Fruit fly (Drosophila melanogaster) whole organism, pupa: ENCODE results near the gene ATPsynbeta.
A peak's percentile ranks its signal among the peaks of the same experiment; 100 is the strongest.

ENCODE experiments used
- CG10348 ChIP-seq: fragments of 200-800 bp; sonication (Bioruptor generic); IDR thresholded peaks from 2 replicates; pipeline ENCODE4 v1.3.6; 2022; ENCODE audit warnings: missing biosample characterization, missing genetic modification characterization
- CG12605 ChIP-seq: fragments of 200-800 bp; sonication (Bioruptor generic); IDR thresholded peaks from 2 replicates; pipeline ENCODE4 v1.3.6; 2022; ENCODE audit warnings: missing biosample characterization, missing genetic modification characterization
- CG13204 ChIP-seq: fragments of 200-800 bp; sonication (Bioruptor generic); optimal IDR thresholded peaks from 2 replicates; lab custom pipeline; 2018; ENCODE audit warnings: missing biosample characterization, mild to moderate bottlenecking, missing genetic modification characterization, moderate library complexity
- CG14655 ChIP-seq: fragments of 200-800 bp; sonication (Bioruptor generic); optimal IDR thresholded peaks from 3 replicates; lab custom pipeline; 2017; ENCODE audit warnings: mild to moderate bottlenecking, missing biosample characterization, missing genetic modification reagents, missing genetic modification characterization
- CG15710 ChIP-seq: fragments of 200-800 bp; sonication (Bioruptor generic); optimal IDR thresholded peaks from 2 replicates; lab custom pipeline; 2018; ENCODE audit warnings: missing biosample characterization, mild to moderate bottlenecking, missing genetic modification characterization, moderate library complexity
- CG17806 ChIP-seq: fragments of 200-800 bp; sonication (Bioruptor generic); optimal IDR thresholded peaks from 2 replicates; lab custom pipeline; 2018; ENCODE audit warnings: missing biosample characterization, mild to moderate bottlenecking, missing genetic modification characterization, moderate library complexity
- CG32121 ChIP-seq: fragments of 200-800 bp; sonication (Bioruptor generic); IDR thresholded peaks from 2 replicates; pipeline ENCODE4 v1.3.6; 2022; ENCODE audit warnings: missing biosample characterization, missing genetic modification characterization
- CG34367 ChIP-seq: fragments of 200-800 bp; sonication (Bioruptor generic); optimal IDR thresholded peaks from 2 replicates; lab custom pipeline; 2018; ENCODE audit warnings: missing biosample characterization, mild to moderate bottlenecking, missing genetic modification characterization
- CG4496 ChIP-seq: fragments of 200-800 bp; sonication (Bioruptor generic); IDR thresholded peaks from 3 replicates; pipeline ENCODE4 v1.3.6; 2022; ENCODE audit warnings: missing biosample characterization, missing genetic modification characterization
- CG8159 ChIP-seq: fragments of 200-800 bp; sonication (Bioruptor generic); optimal IDR thresholded peaks from 3 replicates; lab custom pipeline; 2018; ENCODE audit warnings: missing biosample characterization, mild to moderate bottlenecking, missing genetic modification characterization, moderate library complexity
- CG8301 ChIP-seq: fragments of 200-800 bp; sonication (Bioruptor generic); optimal IDR thresholded peaks from 2 replicates; lab custom pipeline; 2018; ENCODE audit warnings: missing biosample characterization, mild to moderate bottlenecking, missing genetic modification characterization
- CG9948 ChIP-seq: fragments of 200-800 bp; sonication (Bioruptor generic); optimal IDR thresholded peaks from 2 replicates; lab custom pipeline; 2018; ENCODE audit warnings: missing biosample characterization, mild to moderate bottlenecking, missing genetic modification characterization, moderate library complexity
- D1 ChIP-seq: fragments of 200-800 bp; sonication (Bioruptor generic); optimal IDR thresholded peaks from 2 replicates; lab custom pipeline; 2018; ENCODE audit warnings: missing biosample characterization, mild to moderate bottlenecking, missing genetic modification characterization, moderate library complexity
- EcR ChIP-seq: fragments of 200-800 bp; sonication (Bioruptor generic); optimal IDR thresholded peaks from 3 replicates; lab custom pipeline; 2019; ENCODE audit warnings: missing biosample characterization, missing genetic modification characterization, mild to moderate bottlenecking, moderate library complexity, missing genetic modification reagents
- Ets98B ChIP-seq: fragments of 200-800 bp; sonication (Bioruptor generic); IDR thresholded peaks from 2 replicates; pipeline ENCODE4 v1.3.6; 2022; ENCODE audit warnings: missing biosample characterization, missing genetic modification characterization
- Pif1A ChIP-seq: fragments of 200-800 bp; sonication (Bioruptor generic); optimal IDR thresholded peaks from 3 replicates; lab custom pipeline; 2016; ENCODE audit warnings: missing biosample characterization, missing genetic modification characterization
- Pif1B ChIP-seq: fragments of 200-800 bp; sonication (Bioruptor generic); optimal IDR thresholded peaks from 3 replicates; lab custom pipeline; 2016; ENCODE audit warnings: missing biosample characterization, missing genetic modification characterization
- Snoo ChIP-seq: fragments of 200-800 bp; sonication (Bioruptor generic); optimal IDR thresholded peaks from 3 replicates; lab custom pipeline; 2017; ENCODE audit warnings: missing biosample characterization, mild to moderate bottlenecking, missing genetic modification characterization, inconsistent platforms
- fd96Ca ChIP-seq: fragments of 200-800 bp; sonication (Bioruptor generic); IDR thresholded peaks from 3 replicates; pipeline ENCODE4 v1.3.6; 2022; ENCODE audit warnings: missing biosample characterization, missing genetic modification characterization
- gl ChIP-seq: fragments of 200-800 bp; sonication (Bioruptor generic); optimal IDR thresholded peaks from 2 replicates; lab custom pipeline; 2018; ENCODE audit warnings: missing biosample characterization, mild to moderate bottlenecking, missing genetic modification characterization
- rn ChIP-seq: fragments of 200-800 bp; sonication (Bioruptor generic); IDR thresholded peaks from 2 replicates; pipeline ENCODE4 v1.3.6; 2022; ENCODE audit warnings: missing biosample characterization, missing genetic modification characterization

The ATPsynbeta gene

dm6 chr4:1025101-1025500, 6.2 kb upstream of the ATPsynbeta start:
- TF ChIP-seq CG17806 (no peak), Ets98B (GFP tag; lab: Robert Waterston, UW) (no peak), CG15710 (tag; lab: Kevin White, UChicago) (no peak)

dm6 chr4:1026117-1026743, 5.1 kb upstream of the ATPsynbeta start:
- TF ChIP-seq CG8301 (tag; lab: Kevin White, UChicago) (no peak), CG13204 (no peak), CG17806 (no peak), rn (no peak), CG9948 (tag; lab: Kevin White, UChicago) (no peak), CG32121 (GFP tag; lab: Robert Waterston, UW) (no peak), CG14655 (no peak)
- TF ChIP-seq, all 21 proteins: peak for 0

- TF ChIP-seq CG8301 (tag; lab: Kevin White, UChicago) (peak; percentile 62), Pif1A (no peak), gl (tag; lab: Kevin White, UChicago) (peak; percentile 49), CG14655 (peak; percentile 82), CG17806 (peak; percentile 89), EcR (GFP tag; lab: Kevin White, UChicago) (no peak), CG13204 (no peak), CG34367 (tag; lab: Kevin White, UChicago) (peak; percentile 74), Pif1B (GFP tag; lab: Kevin White, UChicago) (peak; percentile 9), CG9948 (tag; lab: Kevin White, UChicago) (peak; percentile 76), Snoo (tag; lab: Kevin White, UChicago) (peak; percentile 78), rn (peak; percentile 93), D1 (tag; lab: Kevin White, UChicago) (peak; percentile 14), CG4496 (peak; percentile 94; the same call in 2 of the 3 replicates), CG32121 (GFP tag; lab: Robert Waterston, UW) (peak; percentile 78), CG15710 (tag; lab: Kevin White, UChicago) (peak; percentile 89), fd96Ca (no peak), CG8159 (peak; percentile 86), CG12605 (GFP tag; lab: Robert Waterston, UW) (peak; percentile 87), Ets98B (GFP tag; lab: Robert Waterston, UW) (peak; percentile 86), CG10348 (GFP tag; lab: Robert Waterston, UW) (no peak; the same call in none of the 2 replicates)
Measured at dm6 chr4:1026806-1027431, 4.4 kb upstream of the ATPsynbeta start, which contains the start of gene PlexA. Gene PlexA (minus strand): TSS chr4:1027101.

- no peak for TF ChIP-seq rn
- peak; percentile 20 for TF ChIP-seq Pif1B (GFP tag; lab: Kevin White, UChicago)
Measured at dm6 chr4:1029198-1029795, 2.0 kb upstream of the ATPsynbeta start, which contains the start of gene Mpv17. Gene Mpv17 (minus strand): TSS chr4:1029361.

- TF ChIP-seq CG15710 (tag; lab: Kevin White, UChicago) (peak; percentile 18), CG9948 (tag; lab: Kevin White, UChicago) (peak; percentile 18), CG32121 (GFP tag; lab: Robert Waterston, UW) (no peak), CG8159 (peak; percentile 9)
Measured at dm6 chr4:1030692-1031110, 583 bp upstream of the ATPsynbeta start.

- no peak for TF ChIP-seq CG10348 (GFP tag; lab: Robert Waterston, UW)
- peak; percentile 2 for TF ChIP-seq Snoo (tag; lab: Kevin White, UChicago)
- TF ChIP-seq D1 (tag; lab: Kevin White, UChicago): peak; percentile 81
- TF ChIP-seq Pif1B (GFP tag; lab: Kevin White, UChicago): peak; percentile 28
- no peak for TF ChIP-seq CG4496
- TF ChIP-seq CG9948 (tag; lab: Kevin White, UChicago): no peak
- TF ChIP-seq Pif1A: peak; percentile 30
Measured at dm6 chr4:1031687-1032140, 430 bp downstream of the ATPsynbeta start, which contains the start of gene CG11076. Gene CG11076 (minus strand): TSS chr4:1031757.
